Worm (Caenorhabditis elegans) whole organism, L1 larva: Measurements from ENCODE around the gene C51E3.9.

ENCODE experiments used
- aha-1 ChIP-seq: fragments of 150-350 bp; optimal IDR thresholded peaks from 2 replicates; lab custom pipeline; 2014; ENCODE audit warnings: missing biosample characterization, missing genetic modification characterization
- ceh-82 ChIP-seq, 3 experiments: fragments of 150-350 bp in 1 of 3; sonication (generic microtip) in 2 of 3; optimal IDR thresholded peaks; 2 replicates each; lab custom pipeline; 2014 to 2017; ENCODE audit warnings: missing biosample characterization in 3 of 3, missing genetic modification characterization in 3 of 3
- dsc-1 ChIP-seq: sonication (generic microtip); optimal IDR thresholded peaks from 2 replicates; lab custom pipeline; 2016; ENCODE audit warnings: mild to moderate bottlenecking, missing genetic modification characterization, missing compliant biosample characterization
- efl-3 ChIP-seq: fragments of 200-800 bp; sonication (Bioruptor generic); optimal IDR thresholded peaks from 2 replicates; lab custom pipeline; 2018; ENCODE audit warnings: mild to moderate bottlenecking, missing genetic modification characterization, missing compliant biosample characterization
- egl-13 ChIP-seq: sonication (generic microtip); optimal IDR thresholded peaks from 2 replicates; lab custom pipeline; 2016; ENCODE audit warnings: missing genotype, missing genetic modification reagents, missing genetic modification characterization, missing compliant biosample characterization
- elt-2 ChIP-seq: sonication (generic microtip); optimal IDR thresholded peaks from 2 replicates; lab custom pipeline; 2016; ENCODE audit warnings: missing genetic modification characterization, mild to moderate bottlenecking, inconsistent platforms, missing compliant biosample characterization, missing genetic modification reagents
- ets-5 ChIP-seq: fragments of 200-800 bp; sonication (Bioruptor generic); IDR thresholded peaks from 2 replicates; pipeline ENCODE4 v1.3.6; 2022; ENCODE audit warnings: missing genetic modification characterization, missing compliant biosample characterization
- fos-1 ChIP-seq: fragments of 150-350 bp; optimal IDR thresholded peaks from 2 replicates; lab custom pipeline; 2014; ENCODE audit warnings: missing biosample characterization, missing genetic modification characterization
- lin-13 ChIP-seq: fragments of 150-350 bp; optimal IDR thresholded peaks from 2 replicates; lab custom pipeline; 2014; ENCODE audit warnings: missing biosample characterization, missing genetic modification reagents, missing genetic modification characterization
- lin-14 ChIP-seq: fragments of 200-800 bp; sonication (Bioruptor generic); optimal IDR thresholded peaks from 2 replicates; lab custom pipeline; 2018; ENCODE audit warnings: mild to moderate bottlenecking, missing genetic modification characterization, moderate library complexity, missing compliant biosample characterization
- lir-3 ChIP-seq: sonication (generic microtip); optimal IDR thresholded peaks from 2 replicates; lab custom pipeline; 2016; ENCODE audit warnings: mild to moderate bottlenecking, missing genetic modification characterization, moderate library complexity, missing compliant biosample characterization; ENCODE audit not compliant: poor library complexity
- mep-1 ChIP-seq: fragments of 150-350 bp; optimal IDR thresholded peaks from 2 replicates; lab custom pipeline; 2014; ENCODE audit warnings: missing biosample characterization, missing genetic modification characterization
- nhr-11 ChIP-seq: fragments of 150-350 bp; optimal IDR thresholded peaks from 2 replicates; lab custom pipeline; 2014; ENCODE audit warnings: missing biosample characterization, missing genetic modification characterization
- nhr-19 ChIP-seq: fragments of 200-800 bp; sonication (Bioruptor generic); conservative IDR thresholded peaks from 2 replicates; pipeline ENCODE4 v1.3.6; 2022; ENCODE audit warnings: missing genetic modification characterization, missing compliant biosample characterization
- nhr-20 ChIP-seq: sonication (generic microtip); optimal IDR thresholded peaks from 2 replicates; lab custom pipeline; 2016; ENCODE audit warnings: mild to moderate bottlenecking, missing genetic modification characterization, missing compliant biosample characterization
- nhr-237 ChIP-seq: fragments of 150-350 bp; optimal IDR thresholded peaks from 2 replicates; lab custom pipeline; 2014; ENCODE audit warnings: missing biosample characterization, missing genetic modification characterization
- nhr-47 ChIP-seq: sonication (generic microtip); optimal IDR thresholded peaks from 2 replicates; lab custom pipeline; 2016; ENCODE audit warnings: mild to moderate bottlenecking, missing genetic modification characterization, moderate library complexity, missing compliant biosample characterization
- nhr-71 ChIP-seq: sonication (generic microtip); optimal IDR thresholded peaks from 2 replicates; lab custom pipeline; 2016; ENCODE audit warnings: mild to moderate bottlenecking, missing genetic modification characterization, moderate library complexity, missing compliant biosample characterization
- nhr-90 ChIP-seq: sonication (generic microtip); optimal IDR thresholded peaks from 2 replicates; lab custom pipeline; 2016; ENCODE audit warnings: mild to moderate bottlenecking, missing genetic modification characterization, missing compliant biosample characterization; ENCODE audit not compliant: poor library complexity
- pag-3 ChIP-seq: sonication (generic microtip); optimal IDR thresholded peaks from 2 replicates; lab custom pipeline; 2017; ENCODE audit warnings: missing genetic modification characterization, mild to moderate bottlenecking, missing compliant biosample characterization, antibody characterized with exemption, borderline replicate concordance; ENCODE audit not compliant: insufficient read depth
- pax-3 ChIP-seq: fragments of 200-800 bp; sonication (Bioruptor generic); optimal IDR thresholded peaks from 2 replicates; lab custom pipeline; 2018; ENCODE audit warnings: mild to moderate bottlenecking, missing genetic modification characterization, moderate library complexity, missing compliant biosample characterization
- rnt-1 ChIP-seq: sonication (generic microtip); optimal IDR thresholded peaks from 2 replicates; lab custom pipeline; 2016; ENCODE audit warnings: mild to moderate bottlenecking, missing genetic modification characterization, moderate library complexity, missing compliant biosample characterization
- snpc-4 ChIP-seq: fragments of 150-350 bp; optimal IDR thresholded peaks from 2 replicates; lab custom pipeline; 2014; ENCODE audit warnings: missing biosample characterization, missing genetic modification characterization
- sox-4 ChIP-seq: sonication (generic microtip); optimal IDR thresholded peaks from 2 replicates; lab custom pipeline; 2016; ENCODE audit warnings: missing genetic modification characterization, missing compliant biosample characterization
- sptf-1 ChIP-seq: fragments of 150-350 bp; optimal IDR thresholded peaks from 2 replicates; lab custom pipeline; 2014; ENCODE audit warnings: missing biosample characterization, missing genetic modification characterization
- sup-37 ChIP-seq: fragments of 200-800 bp; sonication (Bioruptor generic); optimal IDR thresholded peaks from 2 replicates; lab custom pipeline; 2018; ENCODE audit warnings: mild to moderate bottlenecking, missing genetic modification characterization, missing compliant biosample characterization
- unc-98 ChIP-seq: fragments of 200-800 bp; sonication (Bioruptor generic); IDR thresholded peaks from 2 replicates; pipeline ENCODE4 v1.3.6; 2022; ENCODE audit warnings: missing genetic modification characterization, missing compliant biosample characterization

Gene C51E3.9

ce11 chrV:10145653-10146052 lies at the start of gene C51E3.9:
Gene C51E3.9 (plus strand): TSS chrV:10145953.
- TF ChIP-seq nhr-71 (peak; percentile 31), aha-1 (tag; lab: Kevin White, UChicago) (no peak), lin-14 (GFP tag; lab: Kevin White, UChicago) (peak; percentile 61), rnt-1 (tag; lab: Kevin White, UChicago) (peak; percentile 40), snpc-4 (tag; lab: Kevin White, UChicago) (no peak)

ce11 chrV:10096932-10097331 lies 48.8 kb upstream of the C51E3.9 start:
- TF ChIP-seq lin-14 (GFP tag; lab: Kevin White, UChicago), result peak; percentile 10
- TF ChIP-seq elt-2 (tag; lab: Kevin White, UChicago), result peak; percentile 77
- TF ChIP-seq pag-3 (tag; lab: Kevin White, UChicago), result no peak
- no peak for TF ChIP-seq snpc-4 (tag; lab: Kevin White, UChicago)

- TF ChIP-seq nhr-19 (no peak), dsc-1 (tag; lab: Kevin White, UChicago) (no peak)
These were observed 47.3 kb upstream of the C51E3.9 start, which contains the start of gene ugt-47 for ce11 chrV:10098429-10098828. Gene ugt-47 (minus strand): TSS chrV:10098597.

ce11 chrV:10101916-10102315 lies 43.8 kb upstream of the C51E3.9 start, which contains the start of gene C08B6.14:
Gene C08B6.14 (minus strand): TSS chrV:10102016.
- TF ChIP-seq nhr-47 (no peak), nhr-237 (no peak), unc-98 (GFP tag; lab: Robert Waterston, UW) (no peak), mep-1 (tag; lab: Kevin White, UChicago) (no peak), fos-1 (tag; lab: Kevin White, UChicago) (no peak), nhr-90 (tag; lab: Kevin White, UChicago) (no peak), lir-3 (tag; lab: Kevin White, UChicago) (no peak), pax-3 (tag; lab: Kevin White, UChicago) (no peak), rnt-1 (tag; lab: Kevin White, UChicago) (no peak), nhr-11 (no peak), ceh-82 (tag; optimal IDR thresholded peaks at IDR 0.05; lab: Kevin White, UChicago) (no peak), sptf-1 (tag; lab: Kevin White, UChicago) (no peak), nhr-20 (tag; lab: Kevin White, UChicago) (no peak), dsc-1 (tag; lab: Kevin White, UChicago) (no peak)

- TF ChIP-seq elt-2 (tag; lab: Kevin White, UChicago) (peak; percentile 26), egl-13 (tag; lab: Kevin White, UChicago) (no peak)
These were observed 41.9 kb upstream of the C51E3.9 start for ce11 chrV:10103811-10104210.

ce11 chrV:10104785-10105310 lies 40.9 kb upstream of the C51E3.9 start, which contains the start of gene ugt-17:
Gene ugt-17 (minus strand): TSS chrV:10104964.
- TF ChIP-seq elt-2 (tag; lab: Kevin White, UChicago) (peak; percentile 53), sup-37 (no peak)

ce11 chrV:10105412-10105811 lies 40.3 kb upstream of the C51E3.9 start, which contains the start of gene C08B6.2:
Gene C08B6.2 (plus strand): TSS chrV:10105712.
- no peak for TF ChIP-seq lin-13 (GFP tag; lab: Kevin White, UChicago)
- no peak for TF ChIP-seq sptf-1 (tag; lab: Kevin White, UChicago)
- no peak for TF ChIP-seq efl-3 (GFP tag; lab: Kevin White, UChicago)
- no peak for TF ChIP-seq sox-4
- no peak for TF ChIP-seq ets-5 (GFP tag; lab: Robert Waterston, UW)
- TF ChIP-seq, all 84 proteins: peak for 0
